Worm (Caenorhabditis elegans): ENCODE data around the gene col-158.

DNA sequence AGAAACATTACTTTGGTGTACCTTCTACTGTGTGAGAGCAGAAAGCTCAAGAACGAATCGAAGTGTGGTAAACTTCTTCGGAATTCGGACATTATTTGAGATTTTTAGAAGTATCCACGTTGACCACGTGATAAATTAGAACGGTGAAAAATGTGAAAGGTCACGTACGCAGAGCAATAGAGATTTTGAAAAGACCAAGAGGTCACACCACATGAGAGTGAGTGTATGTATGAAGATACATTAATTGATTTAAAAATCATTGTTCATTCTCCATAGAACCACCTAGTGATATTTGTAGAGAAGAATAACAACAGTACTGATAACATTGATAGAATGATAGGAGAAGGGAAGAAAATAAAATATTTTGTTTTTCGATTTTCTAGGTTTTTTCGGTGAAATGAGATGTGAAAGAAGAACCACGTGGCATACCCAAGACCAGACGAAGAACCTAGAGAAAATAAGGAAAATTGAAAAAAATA, 6.9 kb upstream of the col-158 start, which contains the start of gene pyc-1:
- TF ChIP-seq W03F9.2 (tag; optimal IDR thresholded peaks at IDR 0.05) (peak; percentile 8), him-1 (tag; optimal IDR thresholded peaks at IDR 0.05) (no peak), dao-5 (tag; optimal IDR thresholded peaks at IDR 0.05) (no peak)
